Fruit fly (Drosophila melanogaster): ENCODE data around the gene CG6040.

Gene CG6040

dm6 chr3R:19151848-19152787, 55.4 kb downstream of the CG6040 start:
- TF ChIP-seq noc (tag; optimal IDR thresholded peaks at IDR 0.05): peak; percentile 83

- no peak for TF ChIP-seq noc (tag; optimal IDR thresholded peaks at IDR 0.05)
Observed at dm6 chr3R:19152835-19153234, 56.1 kb downstream of the CG6040 start.

- peak; percentile 61 for TF ChIP-seq noc (tag; optimal IDR thresholded peaks at IDR 0.05)
Observed at dm6 chr3R:19153502-19153983, 56.8 kb downstream of the CG6040 start, which contains the start of gene CG5835. Gene CG5835, minus strand, starts transcription at chr3R:19153686.

DNA sequence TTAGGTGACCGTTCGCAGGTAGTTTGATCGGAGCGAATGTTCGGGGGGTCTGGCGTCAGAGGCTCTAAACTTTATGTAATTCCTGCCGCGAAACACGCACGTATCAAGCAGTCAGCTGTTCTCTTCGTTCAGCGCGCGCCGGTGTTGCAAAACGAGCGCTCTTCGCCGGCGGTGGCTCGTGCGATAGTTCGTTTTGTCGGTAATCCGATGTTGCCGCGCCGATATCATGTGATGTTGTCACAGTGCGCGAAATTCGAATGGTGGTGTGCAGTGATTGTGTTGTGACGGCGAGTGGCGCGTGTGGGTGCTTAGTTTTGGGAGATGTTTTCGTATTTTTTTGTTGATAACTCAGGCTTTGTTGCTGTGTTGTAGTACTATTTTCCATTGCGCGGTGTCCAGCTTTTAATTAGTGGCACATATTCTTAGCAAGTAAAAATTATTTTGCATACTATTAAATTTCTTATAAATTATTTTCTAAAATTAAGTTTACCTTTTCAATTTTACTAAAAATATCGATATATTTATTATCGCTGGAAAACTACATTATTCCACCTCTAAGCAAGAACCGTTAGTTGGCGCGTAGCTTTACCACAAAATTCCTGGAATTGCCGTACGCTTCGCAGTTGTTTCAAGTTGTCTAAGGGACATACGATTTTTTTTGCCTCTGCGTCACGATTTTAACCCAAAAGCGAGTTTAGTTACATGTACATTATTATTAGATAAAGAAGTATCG, 60.1 kb downstream of the CG6040 start, which contains the start of gene nanos:
nanos (plus strand) TSS at position 569 of the 733 bp plus-strand sequence.
- TF ChIP-seq noc (tag; optimal IDR thresholded peaks at IDR 0.05): peak; percentile 57

DNA sequence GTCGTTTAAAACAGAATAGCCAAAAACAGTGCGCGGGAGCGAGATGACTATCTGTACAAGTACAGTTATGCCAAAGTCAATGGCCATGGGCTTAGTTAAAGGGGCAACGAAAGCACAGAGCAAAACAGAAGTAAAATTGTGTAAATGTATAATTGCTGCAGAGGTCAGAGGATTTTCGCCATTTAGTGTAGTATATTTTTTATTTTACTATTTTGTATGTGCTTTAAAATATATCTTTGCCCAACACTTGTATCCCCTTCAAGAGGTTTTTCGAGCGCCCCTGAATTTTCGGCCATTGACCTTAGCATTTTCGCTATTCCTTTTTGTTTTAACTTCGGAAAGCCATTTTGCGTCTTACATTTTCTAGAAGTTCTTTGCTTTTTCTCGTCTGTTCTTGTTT, 61.2 kb downstream of the CG6040 start:
- no peak for TF ChIP-seq noc (tag; optimal IDR thresholded peaks at IDR 0.05)

DNA sequence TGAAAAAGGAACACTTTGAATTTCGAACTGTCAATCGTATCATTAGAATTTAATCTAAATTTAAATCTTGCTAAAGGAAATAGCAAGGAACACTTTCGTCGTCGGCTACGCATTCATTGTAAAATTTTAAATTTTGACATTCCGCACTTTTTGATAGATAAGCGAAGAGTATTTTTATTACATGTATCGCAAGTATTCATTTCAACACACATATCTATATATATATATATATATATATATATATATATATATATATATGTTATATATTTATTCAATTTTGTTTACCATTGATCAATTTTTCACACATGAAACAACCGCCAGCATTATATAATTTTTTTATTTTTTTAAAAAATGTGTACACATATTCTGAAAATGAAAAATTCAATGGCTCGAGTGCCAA, 63.0 kb downstream of the CG6040 start, which contains the start of gene CG11779:
CG11779 (minus strand) TSS at position 101 of the 400 bp plus-strand sequence.
- no peak for TF ChIP-seq noc (tag; optimal IDR thresholded peaks at IDR 0.05)

dm6 chr3R:19162135-19162616, 65.4 kb downstream of the CG6040 start, which contains the start of the genes CG42359 and Nsun5:
Gene CG42359, minus strand, starts transcription at chr3R:19162300.
Gene Nsun5, minus strand, starts transcription at chr3R:19162300.
- TF ChIP-seq noc (tag; optimal IDR thresholded peaks at IDR 0.05): peak; percentile 77

dm6 chr3R:19163972-19164819, 67.4 kb downstream of the CG6040 start, which contains the start of gene sqz:
Gene sqz, plus strand, starts transcription at chr3R:19164211.
- peak; percentile 9 for TF ChIP-seq noc (tag; optimal IDR thresholded peaks at IDR 0.05)

- TF ChIP-seq noc (tag; optimal IDR thresholded peaks at IDR 0.05): no peak
Observed at dm6 chr3R:19164873-19165456, 68.2 kb downstream of the CG6040 start.

- no peak for TF ChIP-seq noc (tag; optimal IDR thresholded peaks at IDR 0.05)
Observed at dm6 chr3R:19165620-19166055, 68.9 kb downstream of the CG6040 start.

DNA sequence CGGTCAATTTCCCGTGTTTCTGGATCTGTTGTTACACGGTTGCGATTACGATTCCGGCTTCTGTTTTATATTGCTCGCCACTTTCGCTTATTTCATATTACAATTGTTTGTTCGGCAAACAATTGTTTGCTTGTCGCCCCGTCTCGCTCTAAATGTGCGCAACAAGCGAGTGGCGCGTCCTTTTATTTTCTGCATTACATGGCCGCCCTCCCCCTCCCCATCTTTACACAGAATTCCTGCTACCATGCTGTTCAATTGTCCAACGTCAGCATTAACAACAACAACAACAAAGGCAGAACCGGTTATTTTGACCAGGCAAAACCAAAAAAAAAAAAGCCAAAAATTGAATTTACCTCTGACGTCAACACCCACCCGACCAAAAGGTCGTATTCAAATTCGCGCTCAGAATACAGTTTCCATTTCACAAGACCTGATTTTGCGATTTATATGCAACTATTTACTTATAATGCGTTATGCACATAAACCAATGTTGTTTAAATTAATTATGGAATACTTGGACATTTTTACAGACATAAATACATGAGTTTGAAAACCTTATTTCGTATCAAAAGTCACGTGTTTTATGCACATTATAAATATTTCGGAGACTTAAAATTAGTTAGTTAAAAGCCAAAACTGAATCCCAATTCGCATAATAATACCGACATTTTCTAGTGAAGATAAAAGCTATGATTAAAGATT, 69.5 kb downstream of the CG6040 start:
- TF ChIP-seq noc (tag; optimal IDR thresholded peaks at IDR 0.05): no peak

DNA sequence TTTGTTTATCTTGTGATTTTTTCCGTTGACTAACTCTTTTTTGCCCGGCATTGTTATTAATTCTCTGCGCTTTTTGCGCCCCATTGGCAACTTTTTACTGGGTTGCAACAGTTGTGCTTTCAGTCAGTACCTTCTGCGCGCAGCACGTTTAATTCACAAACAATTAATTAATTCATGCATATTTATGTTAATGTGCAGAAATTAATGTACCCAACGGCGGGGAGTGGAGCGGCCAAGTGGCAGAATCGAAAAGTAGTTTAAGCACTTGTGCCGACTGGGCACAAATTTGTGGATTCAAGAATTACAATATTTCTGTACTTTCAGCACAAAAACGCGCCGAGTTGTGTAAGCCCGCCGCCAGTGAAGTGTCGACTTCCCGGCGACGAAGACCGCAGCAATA, 70.8 kb downstream of the CG6040 start:
- no peak for TF ChIP-seq noc (tag; optimal IDR thresholded peaks at IDR 0.05)

- no peak for TF ChIP-seq noc (tag; optimal IDR thresholded peaks at IDR 0.05)
Observed at dm6 chr3R:19174512-19174911, 77.8 kb downstream of the CG6040 start.

DNA sequence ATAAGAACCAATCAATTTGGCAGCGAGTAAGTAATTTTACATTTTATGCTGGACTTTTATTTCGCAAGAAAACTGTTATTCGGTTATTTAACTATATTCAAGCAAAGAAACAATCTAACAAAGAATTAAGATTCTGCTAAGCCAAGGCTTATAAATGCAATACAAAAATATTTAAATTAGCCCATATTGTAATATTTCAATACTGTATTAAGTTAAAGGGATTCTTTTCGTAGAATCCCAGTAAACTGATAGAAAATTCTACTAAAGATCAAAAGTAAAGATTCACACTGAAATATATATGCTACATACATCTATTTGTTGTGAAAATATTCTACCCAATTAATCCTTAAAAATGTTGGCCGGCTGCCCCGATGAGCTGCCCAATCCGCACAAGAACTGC, 79.9 kb downstream of the CG6040 start, which contains the start of gene CG14282:
CG14282 (plus strand) TSS at position 301 of the 400 bp plus-strand sequence.
- no peak for TF ChIP-seq noc (tag; optimal IDR thresholded peaks at IDR 0.05)
